Worm (Caenorhabditis elegans) whole organism, L4 larva: ENCODE measurements around the gene K10B2.4.

ENCODE experiments used
- lsy-2 ChIP-seq, 2 experiments: fragments of 150-350 bp in 1 of 2; sonication (generic microtip) in 1 of 2; optimal IDR thresholded peaks; 2 replicates each; lab custom pipeline; 2014 to 2017; ENCODE audit warnings: missing biosample characterization in 2 of 2, missing genetic modification characterization in 2 of 2
- spr-3 ChIP-seq: fragments of 200-800 bp; sonication (Bioruptor generic); optimal IDR thresholded peaks from 2 replicates; lab custom pipeline; 2018; ENCODE audit warnings: mild to moderate bottlenecking, missing genetic modification characterization, missing compliant biosample characterization
- unc-39 ChIP-seq: sonication (generic microtip); optimal IDR thresholded peaks from 2 replicates; lab custom pipeline; 2017; ENCODE audit warnings: missing biosample characterization, missing genetic modification characterization

DNA sequence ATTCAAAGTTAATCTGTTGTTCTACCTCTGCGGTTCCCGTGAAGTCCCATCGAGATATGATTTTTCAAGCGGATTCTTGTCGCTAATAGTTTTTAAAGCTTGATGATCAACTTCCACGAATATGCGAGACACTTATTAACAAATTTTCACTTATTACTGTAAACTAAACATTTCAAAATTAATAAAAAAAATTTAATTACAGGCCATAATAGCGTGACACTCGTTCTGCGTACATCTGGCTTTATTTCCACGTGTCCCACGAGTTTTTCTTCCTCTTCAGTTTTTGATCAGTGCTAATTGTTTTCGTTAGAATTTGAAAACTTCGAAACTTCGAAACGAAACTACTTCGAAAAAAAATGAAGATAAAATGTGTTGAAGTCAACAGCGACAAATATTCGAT is 40.9 kb upstream of the K10B2.4 start, which contains the start of gene btb-2:
- TF ChIP-seq unc-39 (tag; lab: Kevin White, UChicago) (no peak), lsy-2 (tag; optimal IDR thresholded peaks at IDR 0.05; lab: Kevin White, UChicago) (no peak), spr-3 (GFP tag; lab: Kevin White, UChicago) (no peak)
